Fruit fly (Drosophila melanogaster): ENCODE measurements around the gene CG3698.

CG3698 gene

dm6 chr3L:20787835-20788380 is 10.3 kb downstream of the CG3698 start, which contains the start of gene CG11396 (continued):
- TF ChIP-seq CG14710 (tag; optimal IDR thresholded peaks at IDR 0.05) (peak; percentile 39), Pdp1 (GFP tag; optimal IDR thresholded peaks at IDR 0.05) (peak in 1 of 2 experiments; percentile 68), CG2129 (GFP tag; IDR thresholded peaks at IDR 0.05; ENCODE audit: partially characterized antibody) (peak; percentile 74), CG7786 (GFP tag; optimal IDR thresholded peaks at IDR 0.05) (no peak), kni (GFP tag; optimal IDR thresholded peaks at IDR 0.05) (no peak), Dll (GFP tag; IDR thresholded peaks at IDR 0.05; ENCODE audit: partially characterized antibody) (peak; percentile 94), CG42726 (GFP tag; IDR thresholded peaks at IDR 0.05; ENCODE audit: partially characterized antibody) (peak; percentile 94), CG5180 (GFP tag; optimal IDR thresholded peaks at IDR 0.05) (no peak), CG17612 (GFP tag; IDR thresholded peaks at IDR 0.05) (no peak), so (GFP tag; IDR thresholded peaks at IDR 0.05) (no peak), gem (tag; optimal IDR thresholded peaks at IDR 0.05) (no peak), hb (GFP tag; IDR thresholded peaks at IDR 0.05; ENCODE audit: partially characterized antibody) (peak; percentile 86), Oaz (GFP tag; IDR thresholded peaks at IDR 0.05) (no peak), pum (GFP tag; optimal IDR thresholded peaks at IDR 0.05) (no peak), tgo (GFP tag; IDR thresholded peaks at IDR 0.05) (no peak), CG6254 (GFP tag; optimal IDR thresholded peaks at IDR 0.05) (no peak), onecut (GFP tag; IDR thresholded peaks at IDR 0.05) (no peak), CG13624 (GFP tag; optimal IDR thresholded peaks at IDR 0.05) (peak; percentile 14), trh (GFP tag; optimal IDR thresholded peaks at IDR 0.05) (no peak), ci (GFP tag; IDR thresholded peaks at IDR 0.05) (0 out of 3 replicates have a peak, but pooled peaks have one; percentile 16), Doc3 (GFP tag; IDR thresholded peaks at IDR 0.05; ENCODE audit: partially characterized antibody) (peak; percentile 90), Rfx (GFP tag; IDR thresholded peaks at IDR 0.05) (peak; percentile 58), CG30431 (GFP tag; optimal IDR thresholded peaks at IDR 0.05) (no peak), grn (GFP tag; optimal IDR thresholded peaks at IDR 0.05) (no peak), crp (GFP tag; optimal IDR thresholded peaks at IDR 0.05) (no peak), CG17186 (GFP tag; optimal IDR thresholded peaks at IDR 0.05) (peak; percentile 4), nom (GFP tag; optimal IDR thresholded peaks at IDR 0.05) (peak; percentile 8), CG11560 (tag; IDR thresholded peaks at IDR 0.05) (no peak), dan (GFP tag; IDR thresholded peaks at IDR 0.05) (no peak)

- TF ChIP-seq Gug (GFP tag; IDR thresholded peaks at IDR 0.05) (peak; percentile 63; the same call in 2 of the 4 replicates), HLH54F (GFP tag; optimal IDR thresholded peaks at IDR 0.05) (no peak), Hr3 (GFP tag; optimal IDR thresholded peaks at IDR 0.05) (no peak), Sox100B (GFP tag; optimal IDR thresholded peaks at IDR 0.05) (peak; percentile 3), Sry-δ (GFP tag; optimal IDR thresholded peaks at IDR 0.05) (peak; percentile 95), insv (GFP tag; optimal IDR thresholded peaks at IDR 0.05) (no peak), CG9437 (GFP tag; optimal IDR thresholded peaks at IDR 0.05) (no peak), CG14860 (GFP tag; IDR thresholded peaks at IDR 0.05; ENCODE audit: partially characterized antibody) (peak; percentile 99), MBD-R2 (GFP tag; IDR thresholded peaks at IDR 0.05) (peak; percentile 66), nom (GFP tag; optimal IDR thresholded peaks at IDR 0.05) (peak; percentile 39), CG17829 (tag; optimal IDR thresholded peaks at IDR 0.05) (peak; percentile 64), unpg (GFP tag; optimal IDR thresholded peaks at IDR 0.05) (peak; percentile 28), bowl (GFP tag; IDR thresholded peaks at IDR 0.05) (no peak), kah (GFP tag; optimal IDR thresholded peaks at IDR 0.05) (peak; percentile 1), CG15514 (GFP tag; optimal IDR thresholded peaks at IDR 0.05) (peak; percentile 75), Ets65A (GFP tag) (no peak), gfzf (GFP tag; optimal IDR thresholded peaks at IDR 0.05) (peak; percentile 23), zen2 (GFP tag; IDR thresholded peaks at IDR 0.05; ENCODE audit: partially characterized antibody) (peak; percentile 99), Aef1 (GFP tag; IDR thresholded peaks at IDR 0.05) (no peak), CG2116 (GFP tag; optimal IDR thresholded peaks at IDR 0.05) (peak; percentile 78), CG10267 (tag; optimal IDR thresholded peaks at IDR 0.05) (peak; percentile 59)
Observed at dm6 chr3L:20785742-20786427, 12.3 kb downstream of the CG3698 start, which contains the start of gene Pcif1. Gene Pcif1 (minus strand): TSS chr3L:20786197.

All from whole organism, embryonic.